Worm (Caenorhabditis elegans): ENCODE results near the gene pole-2.

DNA sequence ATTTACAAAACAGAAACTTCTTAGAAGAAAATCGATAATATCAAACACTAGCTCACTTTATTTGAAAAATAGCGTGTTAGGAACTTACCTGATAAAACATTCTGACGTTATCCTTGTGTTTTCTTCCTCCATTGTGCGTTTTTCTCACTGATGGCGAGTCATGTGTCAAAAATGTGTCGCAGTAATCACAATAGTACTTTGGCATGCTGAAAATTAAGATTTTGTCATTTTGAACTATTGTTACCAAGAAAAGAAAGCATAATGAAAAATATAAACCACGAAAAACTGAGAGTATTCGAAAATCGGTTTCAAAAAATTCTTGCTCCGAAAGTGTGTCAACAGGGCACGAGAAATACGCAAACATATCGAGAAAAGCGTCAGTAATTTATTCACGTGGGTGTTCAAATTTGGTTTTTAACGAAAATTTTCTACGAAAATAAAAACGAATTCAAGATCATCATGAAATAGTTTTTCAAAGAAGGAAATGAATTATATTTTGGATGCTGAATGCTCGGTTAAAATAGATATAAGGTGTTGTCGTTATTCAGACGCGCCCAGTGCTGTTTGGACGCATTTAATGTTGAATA, 1.3 kb upstream of the pole-2 start, which contains the start of gene snrp-3:
- TF ChIP-seq flt-1 (GFP tag; IDR thresholded peaks at IDR 0.05) (no peak), ztf-23 (GFP tag; IDR thresholded peaks at IDR 0.05) (no peak), T22C8.4 (GFP tag; IDR thresholded peaks at IDR 0.05) (peak; percentile 70; the same call in 1 of the 2 replicates), med-1 (GFP tag; optimal IDR thresholded peaks at IDR 0.05; ENCODE audit: insufficient read depth) (no peak), ztf-29 (GFP tag; IDR thresholded peaks at IDR 0.05) (no peak), cog-1 (tag; optimal IDR thresholded peaks at IDR 0.05) (peak; percentile 37)
